Worm (Caenorhabditis elegans): ENCODE data around the gene F35E8.1.

DNA sequence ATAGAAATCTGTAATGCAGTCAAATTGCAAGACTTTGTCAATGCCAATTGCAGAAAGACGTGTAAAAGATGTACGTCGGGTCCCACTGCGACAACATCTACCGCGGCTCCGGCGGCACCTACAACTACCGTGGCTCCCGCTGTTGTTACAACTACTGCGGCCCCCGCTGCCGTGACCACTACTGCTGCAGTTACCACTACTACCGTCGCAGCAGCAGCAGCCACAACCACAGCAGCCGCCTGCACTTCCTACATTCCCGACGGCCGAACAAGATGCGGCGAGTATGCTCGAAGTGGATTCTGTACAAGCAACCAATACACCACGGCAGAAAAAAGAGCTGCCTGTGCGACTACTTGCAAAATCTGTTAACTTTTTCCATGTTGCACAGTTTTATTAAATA lies 9.3 kb upstream of the F35E8.1 start:
- no peak for TF ChIP-seq fkh-6 (tag; optimal IDR thresholded peaks at IDR 0.05)
- TF ChIP-seq C38D4.7 (GFP tag; optimal IDR thresholded peaks at IDR 0.05) = no peak
- TF ChIP-seq C08G9.2 (tag; optimal IDR thresholded peaks at IDR 0.05) = no peak
- TF ChIP-seq ama-1 (optimal IDR thresholded peaks at IDR 0.05) = no peak
- no peak for TF ChIP-seq zip-5 (tag; optimal IDR thresholded peaks at IDR 0.05)
- no peak for TF ChIP-seq unc-3 (GFP tag; conservative IDR thresholded peaks at IDR 0.05)
- no peak for TF ChIP-seq unc-3 (tag; optimal IDR thresholded peaks at IDR 0.05)
- no peak for TF ChIP-seq ceh-22 (tag; optimal IDR thresholded peaks at IDR 0.05)
- no peak for TF ChIP-seq fkh-10 (GFP tag; optimal IDR thresholded peaks at IDR 0.05)
- no peak for TF ChIP-seq ets-4 (tag; optimal IDR thresholded peaks at IDR 0.05)
